Worm (Caenorhabditis elegans) whole organism, young adult: ENCODE measurements around the gene K10B4.1.

Experiments used
- B0019.2 ChIP-seq: fragments of 200-800 bp; sonication (Bioruptor generic); conservative IDR thresholded peaks from 2 replicates; pipeline ENCODE4 v1.3.6; 2022; ENCODE audit warnings: missing genetic modification reagents, missing genetic modification characterization, missing compliant biosample characterization
- F10E7.11 ChIP-seq: sonication (generic microtip); optimal IDR thresholded peaks from 2 replicates; lab custom pipeline; 2017; ENCODE audit warnings: mild to moderate bottlenecking, missing genetic modification characterization, moderate library complexity, missing compliant biosample characterization
- F55B11.4 ChIP-seq: sonication (generic microtip); optimal IDR thresholded peaks from 2 replicates; lab custom pipeline; 2016; ENCODE audit warnings: missing compliant biosample characterization, missing genetic modification characterization, borderline replicate concordance; ENCODE audit not compliant: insufficient read depth
- F57A8.1 ChIP-seq: fragments of 200-800 bp; sonication (Bioruptor generic); optimal IDR thresholded peaks from 2 replicates; lab custom pipeline; 2018; ENCODE audit warnings: mild to moderate bottlenecking, missing genetic modification characterization, moderate library complexity, missing compliant biosample characterization
- F57C9.4 ChIP-seq: sonication (generic microtip); optimal IDR thresholded peaks from 2 replicates; lab custom pipeline; 2017; ENCODE audit warnings: mild to moderate bottlenecking, missing genetic modification characterization, missing compliant biosample characterization
- T26A5.8 ChIP-seq: sonication (generic microtip); optimal IDR thresholded peaks from 2 replicates; lab custom pipeline; 2016; ENCODE audit warnings: missing genetic modification characterization, missing compliant biosample characterization
- Y67H2A.10 ChIP-seq: fragments of 200-800 bp; sonication (Bioruptor generic); conservative IDR thresholded peaks from 2 replicates; pipeline ENCODE4 v1.3.6; 2022; ENCODE audit warnings: missing genetic modification reagents, missing genetic modification characterization, missing compliant biosample characterization
- Y95B8A.8 ChIP-seq: fragments of 200-800 bp; sonication (Bioruptor generic); IDR thresholded peaks from 2 replicates; pipeline ENCODE4 v1.3.6; 2022; ENCODE audit warnings: missing genetic modification reagents, missing genetic modification characterization, missing compliant biosample characterization
- akir-1 ChIP-seq: fragments of 200-800 bp; sonication (Bioruptor generic); optimal IDR thresholded peaks from 2 replicates; lab custom pipeline; 2018; ENCODE audit warnings: mild to moderate bottlenecking, missing genetic modification characterization, moderate library complexity, missing compliant biosample characterization
- aptf-2 ChIP-seq: fragments of 200-800 bp; sonication (Bioruptor generic); conservative IDR thresholded peaks from 2 replicates; pipeline ENCODE4 v1.3.6; 2022; ENCODE audit warnings: missing genetic modification reagents, missing genetic modification characterization, missing compliant biosample characterization
- attf-3 ChIP-seq: fragments of 200-800 bp; sonication (Bioruptor generic); conservative IDR thresholded peaks from 2 replicates; pipeline ENCODE4 v1.3.6; 2022; ENCODE audit warnings: missing genetic modification reagents, missing genetic modification characterization, missing compliant biosample characterization
- attf-6 ChIP-seq: fragments of 200-800 bp; sonication (Bioruptor generic); IDR thresholded peaks from 2 replicates; pipeline ENCODE4 v1.3.6; 2022; ENCODE audit warnings: missing genetic modification reagents, missing genetic modification characterization, missing compliant biosample characterization
- bed-1 ChIP-seq: fragments of 200-800 bp; sonication (Bioruptor generic); IDR thresholded peaks from 2 replicates; pipeline ENCODE4 v1.3.6; 2022; ENCODE audit warnings: missing genetic modification reagents, missing genetic modification characterization, missing compliant biosample characterization
- cebp-1 ChIP-seq, 2 experiments: fragments of 200-800 bp in 1 of 2; sonication (Bioruptor generic) in 1 of 2; sonication (generic microtip) in 1 of 2; IDR thresholded peaks in 1 of 2; optimal IDR thresholded peaks in 1 of 2; 2 replicates each; pipeline versions ENCODE4 v1.3.6 to Lab custom; 2017 to 2022; ENCODE audit warnings: missing compliant biosample characterization in 2 of 2, missing genetic modification characterization in 2 of 2, mild to moderate bottlenecking in 1 of 2, missing genetic modification reagents in 1 of 2, moderate library complexity in 1 of 2
- dpl-1 ChIP-seq: fragments of 150-350 bp; optimal IDR thresholded peaks from 2 replicates; lab custom pipeline; 2014; ENCODE audit warnings: missing biosample characterization, missing genetic modification reagents, missing genetic modification characterization
- efl-1 ChIP-seq: fragments of 150-350 bp; optimal IDR thresholded peaks from 2 replicates; lab custom pipeline; 2014; ENCODE audit warnings: missing biosample characterization, missing genetic modification reagents, missing genetic modification characterization
- egl-44 ChIP-seq: fragments of 200-800 bp; sonication (Bioruptor generic); IDR thresholded peaks from 2 replicates; pipeline ENCODE4 v1.3.6; 2022; ENCODE audit warnings: missing genetic modification reagents, missing genetic modification characterization, missing compliant biosample characterization
- ekl-4 ChIP-seq: fragments of 200-800 bp; sonication (Bioruptor generic); IDR thresholded peaks from 2 replicates; pipeline ENCODE4 v1.3.6; 2022; ENCODE audit warnings: missing genetic modification reagents, missing genetic modification characterization, missing compliant biosample characterization
- gei-17 ChIP-seq: fragments of 200-800 bp; sonication (Bioruptor generic); optimal IDR thresholded peaks from 2 replicates; lab custom pipeline; 2018; ENCODE audit warnings: mild to moderate bottlenecking, missing genetic modification characterization, missing compliant biosample characterization
- hlh-26 ChIP-seq: fragments of 200-800 bp; sonication (Bioruptor generic); conservative IDR thresholded peaks from 2 replicates; pipeline ENCODE4 v1.3.6; 2022; ENCODE audit warnings: missing genetic modification reagents, missing genetic modification characterization, missing compliant biosample characterization
- lin-35 ChIP-seq, 3 experiments: fragments of 150-350 bp in 2 of 3; sonication (generic microtip) in 1 of 3; optimal IDR thresholded peaks; 2 replicates each; lab custom pipeline; 2014 to 2018; ENCODE audit warnings: missing biosample characterization in 3 of 3, missing genetic modification characterization in 3 of 3, missing genetic modification reagents in 3 of 3
- lin-40 ChIP-seq: sonication (generic microtip); optimal IDR thresholded peaks from 2 replicates; lab custom pipeline; 2016; ENCODE audit warnings: missing genetic modification characterization, mild to moderate bottlenecking, missing compliant biosample characterization, missing genotype, missing genetic modification reagents
- lin-54 ChIP-seq: fragments of 200-800 bp; sonication (Bioruptor generic); optimal IDR thresholded peaks from 2 replicates; lab custom pipeline; 2018; ENCODE audit warnings: mild to moderate bottlenecking, missing genetic modification characterization, missing compliant biosample characterization
- lsl-1 ChIP-seq: fragments of 200-800 bp; sonication (Bioruptor generic); optimal IDR thresholded peaks from 2 replicates; lab custom pipeline; 2018; ENCODE audit warnings: mild to moderate bottlenecking, missing genetic modification characterization, moderate library complexity, missing compliant biosample characterization
- madf-3 ChIP-seq: fragments of 200-800 bp; sonication (Bioruptor generic); IDR thresholded peaks from 2 replicates; pipeline ENCODE4 v1.3.6; 2022; ENCODE audit warnings: missing genetic modification reagents, missing genetic modification characterization, missing compliant biosample characterization
- mcd-1 ChIP-seq: fragments of 200-800 bp; sonication (Bioruptor generic); IDR thresholded peaks from 2 replicates; pipeline ENCODE4 v1.3.6; 2022; ENCODE audit warnings: missing genetic modification reagents, missing genetic modification characterization, missing compliant biosample characterization
- mes-4 ChIP-seq: sonication (generic microtip); optimal IDR thresholded peaks from 2 replicates; lab custom pipeline; 2016; ENCODE audit warnings: missing genotype, missing genetic modification characterization, missing compliant biosample characterization
- nfya-1 ChIP-seq: sonication (generic microtip); optimal IDR thresholded peaks from 2 replicates; lab custom pipeline; 2017; ENCODE audit warnings: antibody characterized with exemption, missing compliant biosample characterization, missing genetic modification characterization, borderline replicate concordance; ENCODE audit not compliant: insufficient read depth
- nhr-90 ChIP-seq: sonication (generic microtip); optimal IDR thresholded peaks from 2 replicates; lab custom pipeline; 2016; ENCODE audit warnings: missing genotype, mild to moderate bottlenecking, missing genetic modification characterization, missing compliant biosample characterization
- sea-2 ChIP-seq: fragments of 200-800 bp; sonication (Bioruptor generic); IDR thresholded peaks from 2 replicates; pipeline ENCODE4 v1.3.6; 2022; ENCODE audit warnings: missing genetic modification characterization, missing compliant biosample characterization
- snpc-1.3 ChIP-seq: sonication (generic microtip); optimal IDR thresholded peaks from 2 replicates; lab custom pipeline; 2017; ENCODE audit warnings: missing genetic modification characterization, mild to moderate bottlenecking, missing compliant biosample characterization, antibody characterized with exemption, moderate library complexity, missing genotype, missing genetic modification reagents; ENCODE audit not compliant: insufficient read depth
- tbx-9 ChIP-seq: sonication (generic microtip); optimal IDR thresholded peaks from 2 replicates; lab custom pipeline; 2016; ENCODE audit warnings: borderline replicate concordance, missing genetic modification characterization, inconsistent platforms, missing compliant biosample characterization
- unc-62 ChIP-seq: fragments of 150-350 bp; optimal IDR thresholded peaks from 2 replicates; lab custom pipeline; 2014; ENCODE audit warnings: missing biosample characterization, missing genetic modification reagents, missing genetic modification characterization
- zim-3 ChIP-seq: sonication (generic microtip); optimal IDR thresholded peaks from 2 replicates; lab custom pipeline; 2017; ENCODE audit warnings: mild to moderate bottlenecking, missing genetic modification characterization, moderate library complexity, missing compliant biosample characterization
- ztf-6 ChIP-seq: fragments of 200-800 bp; sonication (Bioruptor generic); IDR thresholded peaks from 2 replicates; pipeline ENCODE4 v1.3.6; 2022; ENCODE audit warnings: missing genetic modification reagents, missing genetic modification characterization, missing compliant biosample characterization

The K10B4.1 gene

ce11 chrII:112231-112630 lies 23.0 kb upstream of the K10B4.1 start:
- TF ChIP-seq nhr-90 (tag; lab: Kevin White, UChicago), result no peak
- no peak for TF ChIP-seq snpc-1.3 (tag; lab: Kevin White, UChicago)
- no peak for TF ChIP-seq F55B11.4
- TF ChIP-seq zim-3, result no peak
- no peak for TF ChIP-seq aptf-2
- TF ChIP-seq hlh-26, result no peak
- no peak for TF ChIP-seq attf-3 (GFP tag; lab: Robert Waterston, UW)
- no peak for TF ChIP-seq F57A8.1 (GFP tag; lab: Kevin White, UChicago)
- no peak for TF ChIP-seq sea-2 (GFP tag; lab: Robert Waterston, UW)
- TF ChIP-seq lsl-1, result no peak

DNA sequence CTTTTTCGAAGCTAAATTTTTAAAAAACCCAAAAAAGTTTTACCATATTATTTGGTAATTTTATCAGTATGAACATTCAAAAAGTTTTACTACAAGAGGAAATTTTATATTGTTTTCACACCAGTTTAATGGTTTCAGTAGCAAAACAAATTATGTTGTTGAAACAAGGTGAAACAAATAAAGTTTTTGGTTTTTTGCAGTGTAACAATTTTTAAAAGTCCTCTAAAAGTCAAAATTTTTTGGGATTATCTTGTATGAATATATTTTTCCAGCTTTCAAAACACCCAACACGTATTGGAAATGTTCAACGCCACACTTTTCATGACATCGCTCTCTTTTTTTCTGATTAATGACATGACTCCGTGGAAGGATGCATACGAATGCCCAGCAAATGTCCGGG lies 18.4 kb upstream of the K10B4.1 start, which contains the start of gene srt-54:
srt-54 (plus strand) TSS at position 301 of the 400 bp plus-strand sequence.
- TF ChIP-seq F57C9.4 (tag; lab: Kevin White, UChicago) (no peak), mcd-1 (GFP tag; lab: Robert Waterston, UW) (no peak), attf-3 (GFP tag; lab: Robert Waterston, UW) (no peak), lin-40 (tag; lab: Kevin White, UChicago) (no peak), lin-35 (GFP tag; optimal IDR thresholded peaks at IDR 0.05; lab: Kevin White, UChicago) (no peak), cebp-1 (GFP tag; IDR thresholded peaks at IDR 0.05; lab: Robert Waterston, UW) (no peak), cebp-1 (tag; optimal IDR thresholded peaks at IDR 0.05; lab: Kevin White, UChicago) (no peak), Y95B8A.8 (GFP tag; lab: Robert Waterston, UW) (no peak), akir-1 (GFP tag; lab: Kevin White, UChicago) (no peak), bed-1 (GFP tag; lab: Robert Waterston, UW) (no peak), unc-62 (GFP tag; lab: Kevin White, UChicago) (no peak), Y67H2A.10 (GFP tag; lab: Robert Waterston, UW) (no peak), efl-1 (no peak), lin-54 (no peak), egl-44 (GFP tag; lab: Robert Waterston, UW) (no peak), T26A5.8 (tag; lab: Kevin White, UChicago) (no peak), nfya-1 (tag; lab: Kevin White, UChicago) (no peak)

DNA sequence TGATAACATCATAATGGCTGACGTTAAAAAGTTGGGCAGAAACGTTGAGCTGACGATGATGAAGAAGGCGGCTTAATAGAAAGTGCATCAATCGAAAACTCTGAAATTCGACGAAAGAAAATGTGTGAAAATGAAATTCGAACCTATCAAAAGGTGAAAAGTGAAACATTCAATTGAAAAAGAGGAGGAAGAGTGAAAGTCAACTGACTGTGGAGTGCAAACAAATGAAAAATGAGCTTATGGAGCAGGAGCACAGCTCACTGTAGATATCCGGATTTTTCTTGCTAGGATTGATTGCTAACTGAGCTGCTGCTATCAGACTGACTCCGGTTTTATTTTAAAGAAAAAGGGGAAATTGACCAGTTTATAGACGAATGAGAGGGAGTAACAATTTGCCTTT lies 14.1 kb upstream of the K10B4.1 start, which contains the start of gene K10B4.3:
K10B4.3 (minus strand) TSS at position 101 of the 400 bp plus-strand sequence.
- TF ChIP-seq B0019.2 (GFP tag; lab: Robert Waterston, UW) (no peak), attf-6 (no peak), madf-3 (GFP tag; lab: Robert Waterston, UW) (no peak), mes-4 (tag; lab: Kevin White, UChicago) (no peak), ztf-6 (no peak), F10E7.11 (tag; lab: Kevin White, UChicago) (no peak), ekl-4 (GFP tag; lab: Robert Waterston, UW) (no peak), dpl-1 (GFP tag; lab: Kevin White, UChicago) (no peak), gei-17 (GFP tag; lab: Kevin White, UChicago) (no peak), tbx-9 (no peak)
